Fruit fly (Drosophila melanogaster) Kc167 (cell line): Measurements from ENCODE around the gene CG15922.

Source experiments
- Myc ChIP-seq: fragments of >200 bp; optimal IDR thresholded peaks from 2 replicates; lab custom pipeline; 2017; ENCODE audit warnings: missing external identifiers
- Sin3A ChIP-seq: fragments of >200 bp; optimal IDR thresholded peaks from 2 replicates; lab custom pipeline; 2018; ENCODE audit warnings: missing external identifiers
- h ChIP-seq: fragments of >200 bp; optimal IDR thresholded peaks from 3 replicates; lab custom pipeline; 2018; ENCODE audit warnings: missing external identifiers
- insv ChIP-seq: fragments of >200 bp; optimal IDR thresholded peaks from 3 replicates; lab custom pipeline; 2018; ENCODE audit warnings: missing external identifiers
- psq ChIP-seq: fragments of >200 bp; optimal IDR thresholded peaks from 2 replicates; lab custom pipeline; 2017; ENCODE audit warnings: missing external identifiers
- ttk ChIP-seq: sonication (Bioruptor generic); optimal IDR thresholded peaks from 2 replicates; lab custom pipeline; 2017; ENCODE audit warnings: missing external identifiers

The CG15922 gene

dm6 chr3R:20545678-20546077, 14.4 kb downstream of the CG15922 start:
- no peak for TF ChIP-seq psq (lab: Kevin White, UChicago)
- TF ChIP-seq ttk (lab: Kevin White, UChicago): no peak

DNA sequence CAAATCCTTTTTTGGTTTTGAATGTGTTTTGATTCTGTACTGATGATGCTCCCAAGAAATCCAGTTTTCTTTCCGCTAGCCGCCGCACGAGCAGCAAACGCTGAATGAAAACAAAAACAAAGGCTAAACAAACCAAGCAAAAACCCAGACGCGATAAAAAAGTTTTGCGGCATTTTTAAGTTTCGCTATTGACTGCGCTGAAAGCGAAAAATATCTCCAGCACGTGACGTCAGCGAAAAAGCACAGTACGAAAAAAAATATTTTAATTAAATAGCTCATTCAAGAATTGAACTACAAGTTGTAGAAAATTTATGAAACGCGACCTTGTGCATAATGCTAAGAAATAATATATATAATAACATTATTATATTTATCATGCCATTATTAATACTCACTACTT, 15.1 kb downstream of the CG15922 start:
- TF ChIP-seq psq (lab: Kevin White, UChicago): no peak
- TF ChIP-seq Sin3A (lab: Kevin White, UChicago): no peak

- TF ChIP-seq ttk (lab: Kevin White, UChicago): no peak
- TF ChIP-seq Myc (lab: Kevin White, UChicago): no peak
- TF ChIP-seq Sin3A (lab: Kevin White, UChicago): no peak
These were observed 16.4 kb downstream of the CG15922 start for dm6 chr3R:20543719-20544118.

DNA sequence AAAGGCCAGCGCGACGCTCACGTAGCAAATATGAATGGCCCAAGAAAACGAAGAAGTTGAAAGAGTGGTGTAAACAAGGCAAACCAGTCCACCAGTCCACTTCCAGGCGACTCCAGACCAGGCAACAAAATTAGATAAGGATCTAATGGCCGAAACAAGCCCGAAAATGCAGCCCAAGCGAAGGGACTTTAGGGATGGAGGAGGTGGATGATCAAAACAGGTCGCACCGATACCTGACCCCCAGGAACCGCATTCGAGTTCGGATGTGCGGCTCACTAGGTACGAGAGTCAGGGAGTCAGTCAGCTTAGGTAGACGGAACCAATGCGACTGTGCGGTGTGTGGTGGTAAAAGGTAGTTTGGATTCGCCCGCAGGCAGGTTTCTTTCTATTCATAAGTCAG, 16.9 kb downstream of the CG15922 start:
- TF ChIP-seq insv (lab: Kevin White, UChicago) (no peak), Myc (lab: Kevin White, UChicago) (no peak), psq (lab: Kevin White, UChicago) (no peak), h (lab: Kevin White, UChicago) (no peak), ttk (lab: Kevin White, UChicago) (no peak), Sin3A (lab: Kevin White, UChicago) (no peak)

DNA sequence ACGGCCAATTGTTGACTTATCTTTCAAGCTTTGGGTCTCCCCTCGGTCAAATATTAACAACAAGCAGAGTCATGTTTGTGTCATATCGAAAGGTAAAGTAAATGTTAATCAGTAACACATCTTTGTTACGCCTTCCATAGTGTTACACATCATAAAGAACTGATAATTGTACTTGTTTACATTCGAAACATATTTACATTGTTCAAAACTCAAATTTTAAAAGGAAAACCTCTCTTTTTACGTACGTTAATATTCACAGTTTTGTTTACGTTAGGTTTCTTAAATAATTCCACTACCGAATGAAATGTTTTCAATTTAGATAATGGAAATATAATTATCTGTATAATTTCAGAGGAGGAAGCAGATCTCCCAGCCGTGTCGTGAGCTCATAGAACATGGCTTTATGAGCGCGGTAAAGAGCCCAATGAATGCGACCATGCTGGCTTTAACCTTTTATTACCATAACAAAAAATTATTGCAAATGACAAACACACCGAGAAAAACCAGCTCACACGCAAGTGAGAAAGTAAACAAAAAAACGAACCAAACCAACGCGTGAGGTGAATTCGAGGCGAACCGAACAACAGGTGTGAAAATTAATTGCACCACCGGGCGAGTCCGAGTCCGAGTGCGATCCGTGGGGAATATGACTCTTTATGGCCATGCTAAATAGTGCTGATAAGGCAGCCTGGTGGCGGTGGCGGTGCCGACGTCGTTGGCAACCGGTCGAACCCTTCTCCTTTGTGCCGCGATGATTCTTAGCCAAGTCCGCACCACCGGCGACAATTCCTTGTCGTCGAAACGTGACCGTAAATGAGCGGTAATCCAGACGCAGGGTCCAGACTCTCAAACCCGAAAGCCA, 17.6 kb downstream of the CG15922 start:
- TF ChIP-seq Sin3A (lab: Kevin White, UChicago): no peak
- TF ChIP-seq h (lab: Kevin White, UChicago): no peak
- TF ChIP-seq insv (lab: Kevin White, UChicago): no peak
- TF ChIP-seq ttk (lab: Kevin White, UChicago): no peak
- TF ChIP-seq psq (lab: Kevin White, UChicago): no peak
- no peak for TF ChIP-seq Myc (lab: Kevin White, UChicago)

DNA sequence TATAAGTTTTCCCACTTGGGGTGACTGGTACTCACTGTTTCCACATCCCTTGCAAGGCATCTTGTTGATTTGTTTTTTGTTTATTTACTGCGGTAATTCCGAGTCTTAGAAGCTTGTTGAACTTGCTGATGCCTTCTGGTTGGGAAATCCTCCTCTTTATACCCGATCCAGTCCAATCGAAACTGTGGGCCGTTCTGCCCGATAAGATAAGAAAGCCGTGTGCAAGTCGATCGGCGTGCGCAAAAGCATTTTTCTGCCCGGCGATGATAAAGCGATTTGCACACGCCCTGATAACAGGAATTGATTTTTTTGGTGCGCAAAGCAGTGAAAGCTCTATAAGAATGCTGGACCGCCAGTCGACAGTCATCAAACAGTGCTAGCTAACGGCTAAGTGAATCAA, 25.5 kb downstream of the CG15922 start, which contains the start of the genes MtnE and MtnD:
TSS of gene MtnE (minus strand) at position 130 of the 400 bp plus-strand sequence.
TSS of gene MtnD (plus strand) at position 388 of the 400 bp plus-strand sequence.
- TF ChIP-seq ttk (lab: Kevin White, UChicago) (no peak), Myc (lab: Kevin White, UChicago) (no peak), insv (lab: Kevin White, UChicago) (no peak), psq (lab: Kevin White, UChicago) (no peak), h (lab: Kevin White, UChicago) (no peak), Sin3A (lab: Kevin White, UChicago) (no peak)

dm6 chr3R:20512368-20512767, 47.7 kb downstream of the CG15922 start, which contains the start of gene MFS9:
Gene MFS9 (minus strand): TSS chr3R:20512468.
- no peak for TF ChIP-seq insv (lab: Kevin White, UChicago)
- no peak for TF ChIP-seq psq (lab: Kevin White, UChicago)
- no peak for TF ChIP-seq Sin3A (lab: Kevin White, UChicago)
- TF ChIP-seq h (lab: Kevin White, UChicago): no peak
- TF ChIP-seq ttk (lab: Kevin White, UChicago): no peak
- no peak for TF ChIP-seq Myc (lab: Kevin White, UChicago)
